Fruit fly (Drosophila melanogaster) whole organism, embryonic: ENCODE measurements around the gene CG33307.

ENCODE experiments used
- Ada2b ChIP-seq: fragments of 200-800 bp; sonication (Bioruptor generic); IDR thresholded peaks from 2 replicates; pipeline ENCODE4 v1.3.6; 2022; ENCODE audit warnings: missing biosample characterization, missing genetic modification characterization
- CG10147 ChIP-seq: fragments of 200-800 bp; sonication (Bioruptor generic); optimal IDR thresholded peaks from 2 replicates; lab custom pipeline; 2019; ENCODE audit warnings: missing biosample characterization, mild to moderate bottlenecking, missing genetic modification characterization, moderate library complexity
- CG10209 ChIP-seq: fragments of 200-800 bp; sonication (Bioruptor generic); optimal IDR thresholded peaks from 3 replicates; lab custom pipeline; 2017; ENCODE audit warnings: missing biosample characterization, mild to moderate bottlenecking, missing genetic modification characterization, missing genetic modification reagents
- CG10959 ChIP-seq: fragments of 200-800 bp; sonication (Bioruptor generic); IDR thresholded peaks from 2 replicates; pipeline ENCODE4 v1.3.6; 2022; ENCODE audit warnings: missing biosample characterization, missing genetic modification characterization
- CG12155 ChIP-seq: fragments of 200-800 bp; sonication (Bioruptor generic); optimal IDR thresholded peaks from 3 replicates; lab custom pipeline; 2016; ENCODE audit warnings: missing biosample characterization, missing genetic modification characterization
- CG1529 ChIP-seq: fragments of 200-800 bp; sonication (Bioruptor generic); optimal IDR thresholded peaks from 3 replicates; lab custom pipeline; 2018; ENCODE audit warnings: missing biosample characterization, missing genetic modification characterization
- CG1603 ChIP-seq: fragments of 200-800 bp; sonication (Bioruptor generic); optimal IDR thresholded peaks from 2 replicates; lab custom pipeline; 2019; ENCODE audit warnings: missing biosample characterization, mild to moderate bottlenecking, missing genetic modification characterization, moderate library complexity
- CG18011 ChIP-seq: fragments of 200-800 bp; sonication (Bioruptor generic); optimal IDR thresholded peaks from 2 replicates; lab custom pipeline; 2017; ENCODE audit warnings: missing biosample characterization, missing genetic modification characterization, mild to moderate bottlenecking, moderate library complexity, missing genotype
- CG18262 ChIP-seq: fragments of 200-800 bp; optimal IDR thresholded peaks from 3 replicates; lab custom pipeline; 2019; ENCODE audit warnings: missing biosample characterization, mild to moderate bottlenecking, missing genetic modification characterization, moderate library complexity
- CG18599 ChIP-seq: fragments of 200-800 bp; sonication (Bioruptor generic); optimal IDR thresholded peaks from 3 replicates; lab custom pipeline; 2017; ENCODE audit warnings: missing biosample characterization, missing genetic modification characterization, mild to moderate bottlenecking, moderate library complexity, missing genetic modification reagents
- CG2116 ChIP-seq: fragments of 200-800 bp; sonication (Bioruptor generic); optimal IDR thresholded peaks from 3 replicates; lab custom pipeline; 2018; ENCODE audit warnings: missing biosample characterization, mild to moderate bottlenecking, missing genetic modification characterization
- CG2129 ChIP-seq: fragments of 200-800 bp; sonication (Bioruptor generic); IDR thresholded peaks from 2 replicates; pipeline ENCODE4 v1.3.6; 2022; ENCODE audit warnings: missing biosample characterization, missing genetic modification characterization; ENCODE audit not compliant: partially characterized antibody
- CG3065 ChIP-seq: fragments of 200-800 bp; sonication (Bioruptor generic); optimal IDR thresholded peaks from 2 replicates; lab custom pipeline; 2016; ENCODE audit warnings: missing biosample characterization, missing genetic modification characterization
- CG31441 ChIP-seq: fragments of 200-800 bp; sonication (Bioruptor generic); IDR thresholded peaks from 2 replicates; pipeline ENCODE4 v1.3.6; 2022; ENCODE audit warnings: missing biosample characterization, missing genetic modification characterization
- CG3163 ChIP-seq: fragments of 200-800 bp; sonication (Bioruptor generic); optimal IDR thresholded peaks from 3 replicates; lab custom pipeline; 2016; ENCODE audit warnings: missing biosample characterization, missing genetic modification characterization
- CG3281 ChIP-seq: fragments of 200-800 bp; sonication (Bioruptor generic); optimal IDR thresholded peaks from 3 replicates; lab custom pipeline; 2017; ENCODE audit warnings: missing biosample characterization, mild to moderate bottlenecking, missing genetic modification characterization
- CG33557 ChIP-seq: fragments of 200-800 bp; sonication (Bioruptor generic); optimal IDR thresholded peaks from 2 replicates; lab custom pipeline; 2019; ENCODE audit warnings: missing biosample characterization, mild to moderate bottlenecking, missing genetic modification characterization, moderate library complexity
- CG4282 ChIP-seq: fragments of 200-800 bp; sonication (Bioruptor generic); optimal IDR thresholded peaks from 2 replicates; lab custom pipeline; 2016; ENCODE audit warnings: missing biosample characterization, missing genetic modification characterization
- CG4360 ChIP-seq: fragments of 200-800 bp; sonication (Bioruptor generic); IDR thresholded peaks from 2 replicates; pipeline ENCODE4 v1.3.6; 2022; ENCODE audit warnings: missing biosample characterization, missing genetic modification characterization
- CG43689 ChIP-seq: fragments of 200-800 bp; sonication (Bioruptor generic); IDR thresholded peaks from 2 replicates; pipeline ENCODE4 v1.3.6; 2022; ENCODE audit warnings: missing biosample characterization, missing genetic modification characterization
- CG5180 ChIP-seq: fragments of 200-800 bp; sonication (Bioruptor generic); optimal IDR thresholded peaks from 3 replicates; lab custom pipeline; 2017; ENCODE audit warnings: missing biosample characterization, missing genetic modification characterization, mild to moderate bottlenecking, moderate library complexity, missing genetic modification reagents
- CG5953 ChIP-seq: fragments of 200-800 bp; sonication (Bioruptor generic); IDR thresholded peaks from 2 replicates; pipeline ENCODE4 v1.3.6; 2022; ENCODE audit warnings: missing biosample characterization, missing genetic modification characterization
- CG6254 ChIP-seq: fragments of 200-800 bp; sonication (Bioruptor generic); optimal IDR thresholded peaks from 3 replicates; lab custom pipeline; 2017; ENCODE audit warnings: mild to moderate bottlenecking, missing biosample characterization, missing genetic modification reagents, missing genetic modification characterization
- CG7987 ChIP-seq: fragments of 200-800 bp; sonication (Bioruptor generic); optimal IDR thresholded peaks from 2 replicates; lab custom pipeline; 2018; ENCODE audit warnings: missing biosample characterization, mild to moderate bottlenecking, missing genetic modification characterization, moderate library complexity
- CG8388 ChIP-seq: fragments of 200-800 bp; sonication (Bioruptor generic); optimal IDR thresholded peaks from 2 replicates; lab custom pipeline; 2019; ENCODE audit warnings: missing biosample characterization, mild to moderate bottlenecking, missing genetic modification characterization, moderate library complexity
- Dbx ChIP-seq: fragments of 200-800 bp; sonication (Bioruptor generic); IDR thresholded peaks from 3 replicates; pipeline ENCODE4 v1.3.6; 2022; ENCODE audit warnings: missing biosample characterization, missing genetic modification characterization
- Ets97D ChIP-seq: fragments of 200-800 bp; sonication (Bioruptor generic); optimal IDR thresholded peaks from 3 replicates; lab custom pipeline; 2016; ENCODE audit warnings: missing biosample characterization, missing genetic modification characterization
- Fer3 ChIP-seq: fragments of 200-800 bp; sonication (Bioruptor generic); optimal IDR thresholded peaks from 2 replicates; lab custom pipeline; 2018; ENCODE audit warnings: missing biosample characterization, mild to moderate bottlenecking, missing genetic modification characterization, moderate library complexity
- HHEX ChIP-seq: fragments of 200-800 bp; sonication (Bioruptor generic); optimal IDR thresholded peaks from 3 replicates; lab custom pipeline; 2017; ENCODE audit warnings: missing biosample characterization, mild to moderate bottlenecking, missing genetic modification characterization, missing genetic modification reagents
- Hand ChIP-seq: fragments of 200-800 bp; sonication (Bioruptor generic); optimal IDR thresholded peaks from 2 replicates; lab custom pipeline; 2017; ENCODE audit warnings: mild to moderate bottlenecking, missing biosample characterization, missing genetic modification reagents, missing genetic modification characterization
- MBD-R2 ChIP-seq: fragments of 200-800 bp; sonication (Bioruptor generic); IDR thresholded peaks from 2 replicates; pipeline ENCODE4 v1.3.6; 2022; ENCODE audit warnings: missing biosample characterization, missing genetic modification characterization
- Mad ChIP-seq: fragments of 200-800 bp; sonication (Bioruptor generic); optimal IDR thresholded peaks from 2 replicates; lab custom pipeline; 2016; ENCODE audit warnings: missing biosample characterization, missing genetic modification characterization
- Mrtf ChIP-seq: fragments of 200-800 bp; sonication (Bioruptor generic); IDR thresholded peaks from 3 replicates; pipeline ENCODE4 v1.3.6; 2022; ENCODE audit warnings: missing biosample characterization, missing genetic modification characterization
- NFAT ChIP-seq: fragments of 200-800 bp; sonication (Bioruptor generic); IDR thresholded peaks from 2 replicates; pipeline ENCODE4 v1.3.6; 2022; ENCODE audit warnings: missing biosample characterization, missing genetic modification characterization
- Nf-YA ChIP-seq: fragments of 200-800 bp; sonication (Bioruptor generic); IDR thresholded peaks from 2 replicates; pipeline ENCODE4 v1.3.6; 2022; ENCODE audit warnings: missing biosample characterization, missing genetic modification characterization
- al ChIP-seq: fragments of 200-800 bp; sonication (Bioruptor generic); IDR thresholded peaks from 2 replicates; pipeline ENCODE4 v1.3.6; 2022; ENCODE audit warnings: missing biosample characterization, missing genetic modification characterization
- ase ChIP-seq: fragments of 200-800 bp; sonication (Bioruptor generic); IDR thresholded peaks from 3 replicates; pipeline ENCODE4 v1.3.6; 2022; ENCODE audit warnings: missing biosample characterization, missing genetic modification characterization
- az2 ChIP-seq: fragments of 200-800 bp; sonication (Bioruptor generic); optimal IDR thresholded peaks from 3 replicates; lab custom pipeline; 2016; ENCODE audit warnings: missing biosample characterization, missing genetic modification characterization
- cato ChIP-seq: fragments of 200-800 bp; sonication (Bioruptor generic); optimal IDR thresholded peaks from 2 replicates; lab custom pipeline; 2016; ENCODE audit warnings: missing biosample characterization, missing genetic modification characterization, borderline replicate concordance
- crc ChIP-seq: fragments of 200-800 bp; sonication (Bioruptor generic); optimal IDR thresholded peaks from 2 replicates; lab custom pipeline; 2016; ENCODE audit warnings: missing biosample characterization, missing genetic modification characterization
- gce ChIP-seq: fragments of 200-800 bp; sonication (Bioruptor generic); IDR thresholded peaks from 3 replicates; pipeline ENCODE4 v1.3.6; 2022; ENCODE audit warnings: missing biosample characterization, missing genetic modification characterization
- h ChIP-seq: fragments of >200 bp; optimal IDR thresholded peaks from 2 replicates; lab custom pipeline; 2017
- jumu ChIP-seq: fragments of 200-800 bp; sonication (Bioruptor generic); optimal IDR thresholded peaks from 3 replicates; lab custom pipeline; 2016; ENCODE audit warnings: missing biosample characterization, missing genetic modification characterization
- lilli ChIP-seq: fragments of 200-800 bp; sonication (Bioruptor generic); optimal IDR thresholded peaks from 3 replicates; lab custom pipeline; 2016; ENCODE audit warnings: missing biosample characterization, missing genetic modification characterization
- nerfin-2 ChIP-seq: fragments of 200-800 bp; sonication (Bioruptor generic); IDR thresholded peaks from 2 replicates; pipeline ENCODE4 v1.3.6; 2022; ENCODE audit warnings: missing biosample characterization, missing genetic modification characterization; ENCODE audit not compliant: partially characterized antibody
- nmo ChIP-seq: fragments of 200-800 bp; sonication (Bioruptor generic); optimal IDR thresholded peaks from 2 replicates; lab custom pipeline; 2018; ENCODE audit warnings: missing biosample characterization, mild to moderate bottlenecking, missing genetic modification characterization, moderate library complexity
- pfk ChIP-seq: fragments of 200-800 bp; sonication (Bioruptor generic); optimal IDR thresholded peaks from 2 replicates; lab custom pipeline; 2018; ENCODE audit warnings: missing biosample characterization, mild to moderate bottlenecking, missing genetic modification characterization, moderate library complexity
- ro ChIP-seq: fragments of 200-800 bp; sonication (Bioruptor generic); IDR thresholded peaks from 2 replicates; pipeline ENCODE4 v1.3.6; 2022; ENCODE audit warnings: missing biosample characterization, missing genetic modification characterization
- salm ChIP-seq: fragments of 200-800 bp; sonication (Bioruptor generic); optimal IDR thresholded peaks from 2 replicates; lab custom pipeline; 2018; ENCODE audit warnings: missing biosample characterization, mild to moderate bottlenecking, missing genetic modification characterization
- tll ChIP-seq, 2 experiments: fragments of 200-800 bp in 1 of 2; fragments of >200 bp in 1 of 2; sonication (Bioruptor generic) in 1 of 2; optimal IDR thresholded peaks; 2 replicates each; lab custom pipeline; 2017 to 2019; ENCODE audit warnings: missing biosample characterization in 2 of 2, missing genetic modification characterization in 2 of 2, mild to moderate bottlenecking in 1 of 2, moderate library complexity in 1 of 2
- wdn ChIP-seq: fragments of 200-800 bp; sonication (Bioruptor generic); IDR thresholded peaks from 2 replicates; pipeline ENCODE4 v1.3.6; 2022; ENCODE audit warnings: missing biosample characterization, missing genetic modification characterization

Gene CG33307

DNA sequence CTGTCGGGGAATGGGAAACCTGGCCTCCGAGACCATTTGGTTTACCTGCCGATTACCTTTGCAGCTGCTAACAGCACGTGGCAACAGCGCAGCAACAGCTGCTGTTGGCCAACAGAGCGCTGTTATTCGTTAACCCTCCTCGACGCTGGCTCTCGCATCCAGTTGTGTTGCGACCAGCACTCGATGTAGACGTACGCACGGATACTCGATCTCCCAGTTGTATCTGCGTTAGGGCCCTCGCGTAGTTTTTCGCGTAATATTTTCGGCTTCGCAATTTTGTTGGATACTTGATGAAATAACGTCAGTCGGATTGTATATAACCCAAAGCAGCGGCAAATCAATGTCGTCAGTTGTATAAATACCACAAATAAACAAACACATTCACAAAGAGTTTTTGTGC lies 37.5 kb upstream of the CG33307 start (continued):
- TF ChIP-seq CG10959 (GFP tag; lab: Robert Waterston, UW) (peak; percentile 46; the same call in 1 of the 2 replicates), al (no peak), jumu (GFP tag; lab: Kevin White, UChicago) (no peak), cato (GFP tag; lab: Kevin White, UChicago) (no peak), HHEX (GFP tag; lab: Kevin White, UChicago) (peak; percentile 60), CG43689 (no peak), Mad (GFP tag; lab: Kevin White, UChicago) (peak; percentile 17), Hand (no peak), CG10147 (GFP tag; lab: Kevin White, UChicago) (no peak), CG4360 (GFP tag; lab: Robert Waterston, UW) (0 out of 2 replicates have a peak, but pooled peaks have one; percentile 27), CG10209 (GFP tag; lab: Kevin White, UChicago) (no peak), ase (GFP tag; lab: Robert Waterston, UW) (no peak), Mrtf (GFP tag; lab: Robert Waterston, UW) (no peak), CG3281 (GFP tag; lab: Kevin White, UChicago) (peak; percentile 14), CG33557 (GFP tag; lab: Kevin White, UChicago) (no peak), pfk (no peak), NFAT (GFP tag; lab: Robert Waterston, UW) (no peak), gce (0 out of 3 replicates have a peak, but pooled peaks have one; percentile 42), salm (tag; lab: Kevin White, UChicago) (no peak), CG1603 (no peak), CG3065 (GFP tag; lab: Kevin White, UChicago) (no peak), CG31441 (GFP tag; lab: Robert Waterston, UW) (no peak), CG7987 (GFP tag; lab: Kevin White, UChicago) (peak; percentile 42), CG2129 (GFP tag; lab: Robert Waterston, UW) (no peak), nerfin-2 (GFP tag; lab: Robert Waterston, UW) (no peak), CG4282 (GFP tag; lab: Kevin White, UChicago) (no peak), CG18011 (GFP tag; lab: Kevin White, UChicago) (no peak), tll (GFP tag; optimal IDR thresholded peaks at IDR 0.05; lab: Kevin White, UChicago) (no peak), CG18599 (GFP tag; lab: Kevin White, UChicago) (no peak), wdn (peak; percentile 32; the same call in 1 of the 2 replicates), CG3163 (GFP tag; lab: Kevin White, UChicago) (peak; percentile 92), ro (GFP tag; lab: Robert Waterston, UW) (no peak), Fer3 (tag; lab: Kevin White, UChicago) (peak; percentile 15), Nf-YA (peak; percentile 38; the same call in 1 of the 2 replicates), CG8388 (GFP tag; lab: Kevin White, UChicago) (no peak), nmo (GFP tag; lab: Kevin White, UChicago) (no peak), CG18262 (tag; lab: Kevin White, UChicago) (no peak), CG5180 (peak; percentile 40), h (lab: Kevin White, UChicago) (no peak), MBD-R2 (GFP tag; lab: Robert Waterston, UW) (peak; percentile 13; the same call in 1 of the 2 replicates), lilli (GFP tag; lab: Kevin White, UChicago) (no peak), CG12155 (GFP tag; lab: Kevin White, UChicago) (no peak), CG5953 (GFP tag; lab: Robert Waterston, UW) (no peak), CG6254 (GFP tag; lab: Kevin White, UChicago) (no peak), Ada2b (GFP tag; lab: Robert Waterston, UW) (0 out of 2 replicates have a peak, but pooled peaks have one; percentile 13), az2 (GFP tag; lab: Kevin White, UChicago) (no peak), Ets97D (GFP tag; lab: Kevin White, UChicago) (no peak), CG2116 (no peak), crc (GFP tag; lab: Kevin White, UChicago) (no peak), Dbx (no peak; the same call in 2 of the 3 replicates), CG1529 (GFP tag; lab: Kevin White, UChicago) (no peak)
